Fruit fly (Drosophila melanogaster): Measurements from ENCODE around the gene COX6AL2.

COX6AL2 gene

DNA sequence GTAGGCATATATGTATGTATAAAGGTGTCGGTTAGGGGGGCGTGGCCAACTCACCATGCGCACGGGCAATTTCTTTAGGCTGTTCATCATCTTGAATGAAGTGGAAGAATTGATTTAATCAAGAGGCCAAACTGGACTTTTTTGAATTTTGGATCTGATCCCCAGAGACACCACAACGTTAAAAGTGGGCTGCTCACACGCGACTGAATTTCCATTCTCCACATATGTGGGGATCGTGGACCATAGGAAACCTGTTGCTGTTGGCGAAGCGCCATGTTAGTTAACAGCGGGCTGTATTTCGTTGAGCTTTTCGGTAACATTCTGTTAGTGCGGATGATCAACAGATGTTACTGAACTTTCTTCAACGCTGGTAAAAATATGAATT lies 15.9 kb downstream of the COX6AL2 start, which contains the start of gene CG3902 (continued):
- peak; percentile 68 for TF ChIP-seq caup (GFP tag; optimal IDR thresholded peaks at IDR 0.05; ENCODE audit: severe bottlenecking)
- TF ChIP-seq kay (GFP tag; optimal IDR thresholded peaks at IDR 0.05): no peak
- peak; percentile 63 for TF ChIP-seq HmgZ (tag; optimal IDR thresholded peaks at IDR 0.05)
- no peak for TF ChIP-seq CG17829 (tag; optimal IDR thresholded peaks at IDR 0.05)
- no peak for TF ChIP-seq Ets65A (GFP tag)
- no peak for TF ChIP-seq CG14710 (tag; optimal IDR thresholded peaks at IDR 0.05)
- no peak for TF ChIP-seq Chrac-16 (GFP tag; optimal IDR thresholded peaks at IDR 0.05)
- TF ChIP-seq CG11247 (GFP tag; IDR thresholded peaks at IDR 0.05): 0 out of 2 replicates have a peak, but pooled peaks have one; percentile 28
- TF ChIP-seq ftz-f1 (GFP tag; optimal IDR thresholded peaks at IDR 0.05): peak; percentile 55
- no peak for TF ChIP-seq eyg (GFP tag; optimal IDR thresholded peaks at IDR 0.05)
- TF ChIP-seq CG8944 (GFP tag; optimal IDR thresholded peaks at IDR 0.05): no peak
- TF ChIP-seq CG10462 (GFP tag; optimal IDR thresholded peaks at IDR 0.05): no peak
- no peak for TF ChIP-seq CG8388 (GFP tag; optimal IDR thresholded peaks at IDR 0.05)
- TF ChIP-seq dpn (GFP tag; optimal IDR thresholded peaks at IDR 0.05): no peak
- TF ChIP-seq stc (GFP tag; IDR thresholded peaks at IDR 0.05): peak; percentile 13; the same call in 1 of the 2 replicates
- no peak; the same call in 1 of the 2 replicates for TF ChIP-seq ranshi (GFP tag; IDR thresholded peaks at IDR 0.05)
- TF ChIP-seq al (GFP tag; IDR thresholded peaks at IDR 0.05): no peak
- TF ChIP-seq crc (GFP tag; optimal IDR thresholded peaks at IDR 0.05): no peak
- TF ChIP-seq CG7786 (GFP tag; optimal IDR thresholded peaks at IDR 0.05): no peak
- TF ChIP-seq sim (GFP tag; IDR thresholded peaks at IDR 0.05): no peak
- peak; percentile 43 for TF ChIP-seq CG6765 (GFP tag; optimal IDR thresholded peaks at IDR 0.05)
- no peak for TF ChIP-seq bab2 (GFP tag; optimal IDR thresholded peaks at IDR 0.05)
- TF ChIP-seq ro (GFP tag; IDR thresholded peaks at IDR 0.05): no peak
- no peak for TF ChIP-seq Ptx1 (GFP tag; IDR thresholded peaks at IDR 0.05)
- TF ChIP-seq B-H2 (GFP tag; optimal IDR thresholded peaks at IDR 0.05): peak; percentile 71
- peak; percentile 18 for TF ChIP-seq Max (GFP tag; optimal IDR thresholded peaks at IDR 0.05)
- TF ChIP-seq scrt (GFP tag; optimal IDR thresholded peaks at IDR 0.05): peak; percentile 2
- TF ChIP-seq CG9727 (GFP tag; optimal IDR thresholded peaks at IDR 0.05): no peak
- TF ChIP-seq Elba2 (GFP tag; optimal IDR thresholded peaks at IDR 0.05): no peak
- TF ChIP-seq Ets97D (GFP tag; optimal IDR thresholded peaks at IDR 0.05): no peak
- TF ChIP-seq Doc2 (GFP tag; IDR thresholded peaks at IDR 0.05): no peak
- TF ChIP-seq sima (GFP tag; optimal IDR thresholded peaks at IDR 0.05): no peak
- TF ChIP-seq gcm (GFP tag; optimal IDR thresholded peaks at IDR 0.05): no peak
- no peak for TF ChIP-seq B-H1 (GFP tag; IDR thresholded peaks at IDR 0.05)
- no peak for TF ChIP-seq CG13123 (GFP tag; optimal IDR thresholded peaks at IDR 0.05)
- TF ChIP-seq ab (GFP tag; optimal IDR thresholded peaks at IDR 0.05): no peak
- TF ChIP-seq CG7839 (tag; optimal IDR thresholded peaks at IDR 0.05): no peak
- peak; percentile 40 for TF ChIP-seq CG15514 (GFP tag; optimal IDR thresholded peaks at IDR 0.05)
- TF ChIP-seq Ssrp (tag; optimal IDR thresholded peaks at IDR 0.05): no peak
- no peak; the same call in 1 of the 2 replicates for TF ChIP-seq CG14441 (GFP tag; IDR thresholded peaks at IDR 0.05)
- no peak for TF ChIP-seq slou (GFP tag; optimal IDR thresholded peaks at IDR 0.05)
- peak; percentile 61 for TF ChIP-seq Fer1 (GFP tag; optimal IDR thresholded peaks at IDR 0.05)
- TF ChIP-seq abd-A (tag; optimal IDR thresholded peaks at IDR 0.05): no peak
- TF ChIP-seq GATAe (GFP tag; conservative IDR thresholded peaks at IDR 0.05): no peak
- TF ChIP-seq her (GFP tag; optimal IDR thresholded peaks at IDR 0.05): peak; percentile 24
- TF ChIP-seq CG17568 (GFP tag; optimal IDR thresholded peaks at IDR 0.05): peak; percentile 49
- TF ChIP-seq CG11093 (GFP tag; IDR thresholded peaks at IDR 0.05): no peak
- TF ChIP-seq CG3281 (GFP tag; optimal IDR thresholded peaks at IDR 0.05): peak; percentile 16
- peak; percentile 43; the same call in 1 of the 2 replicates for TF ChIP-seq amos (GFP tag; IDR thresholded peaks at IDR 0.05; ENCODE audit: partially characterized antibody)
- TF ChIP-seq CG1792 (GFP tag; optimal IDR thresholded peaks at IDR 0.05): no peak
- TF ChIP-seq CG43689 (GFP tag; IDR thresholded peaks at IDR 0.05): no peak
- no peak for TF ChIP-seq zen (tag; optimal IDR thresholded peaks at IDR 0.05)

Data from whole organism, embryonic.